Fruit fly (Drosophila melanogaster) whole organism, prepupa: Measurements from ENCODE around the gene Nup98-96.

ENCODE experiments used
- CG10669 ChIP-seq: fragments of 200-800 bp; sonication (Bioruptor generic); optimal IDR thresholded peaks from 3 replicates; lab custom pipeline; 2018; ENCODE audit warnings: missing biosample characterization, mild to moderate bottlenecking, missing genetic modification characterization, moderate library complexity
- CG11762 ChIP-seq: fragments of 200-800 bp; sonication (Bioruptor generic); optimal IDR thresholded peaks from 3 replicates; lab custom pipeline; 2016; ENCODE audit warnings: missing biosample characterization, missing genetic modification characterization; ENCODE audit not compliant: insufficient read depth
- CG11902 ChIP-seq: fragments of 200-800 bp; sonication (Bioruptor generic); optimal IDR thresholded peaks from 3 replicates; lab custom pipeline; 2016; ENCODE audit warnings: missing biosample characterization, missing genetic modification characterization
- CG15336 ChIP-seq: fragments of 200-800 bp; sonication (Bioruptor generic); IDR thresholded peaks from 2 replicates; pipeline ENCODE4 v1.3.6; 2022; ENCODE audit warnings: missing biosample characterization, missing genetic modification characterization
- CG1621 ChIP-seq: fragments of 200-800 bp; sonication (Bioruptor generic); optimal IDR thresholded peaks from 3 replicates; lab custom pipeline; 2018; ENCODE audit warnings: missing biosample characterization, mild to moderate bottlenecking, missing genetic modification characterization
- CG16779 ChIP-seq: fragments of 200-800 bp; sonication (Bioruptor generic); optimal IDR thresholded peaks from 3 replicates; lab custom pipeline; 2017; ENCODE audit warnings: missing biosample characterization, mild to moderate bottlenecking, missing genetic modification characterization
- CG3032 ChIP-seq: fragments of 200-800 bp; optimal IDR thresholded peaks from 2 replicates; lab custom pipeline; 2019; ENCODE audit warnings: missing biosample characterization, mild to moderate bottlenecking, missing genetic modification characterization, moderate library complexity
- CG31627 ChIP-seq: fragments of 200-800 bp; sonication (Bioruptor generic); optimal IDR thresholded peaks from 3 replicates; lab custom pipeline; 2016; ENCODE audit warnings: missing biosample characterization, missing genetic modification characterization
- CG32006 ChIP-seq: fragments of 200-800 bp; sonication (Bioruptor generic); optimal IDR thresholded peaks from 3 replicates; lab custom pipeline; 2017; ENCODE audit warnings: missing biosample characterization, mild to moderate bottlenecking, missing genetic modification characterization
- CG6163 ChIP-seq: fragments of 200-800 bp; sonication (Bioruptor generic); IDR thresholded peaks from 3 replicates; pipeline ENCODE4 v1.3.6; 2022; ENCODE audit warnings: missing biosample characterization, missing genetic modification characterization
- CG6276 ChIP-seq: fragments of 200-800 bp; sonication (Bioruptor generic); optimal IDR thresholded peaks from 2 replicates; lab custom pipeline; 2017; ENCODE audit warnings: missing biosample characterization, mild to moderate bottlenecking, missing genetic modification characterization
- CG6792 ChIP-seq: fragments of 200-800 bp; sonication (Bioruptor generic); optimal IDR thresholded peaks from 3 replicates; lab custom pipeline; 2016; ENCODE audit warnings: missing biosample characterization, missing genetic modification characterization
- CG6808 ChIP-seq: fragments of 200-800 bp; sonication (Bioruptor generic); optimal IDR thresholded peaks from 3 replicates; lab custom pipeline; 2017; ENCODE audit warnings: missing biosample characterization, missing genetic modification characterization, mild to moderate bottlenecking, moderate library complexity, missing genetic modification reagents
- CG7368 ChIP-seq: fragments of 200-800 bp; sonication (Bioruptor generic); optimal IDR thresholded peaks from 3 replicates; lab custom pipeline; 2016; ENCODE audit warnings: missing biosample characterization, missing genetic modification characterization
- CG8119 ChIP-seq: fragments of 200-800 bp; sonication (Bioruptor generic); IDR thresholded peaks from 3 replicates; pipeline ENCODE4 v1.3.6; 2022; ENCODE audit warnings: missing biosample characterization, missing genetic modification characterization
- CG9139 ChIP-seq: fragments of 200-800 bp; sonication (Bioruptor generic); optimal IDR thresholded peaks from 3 replicates; lab custom pipeline; 2017; ENCODE audit warnings: missing biosample characterization, mild to moderate bottlenecking, missing genetic modification characterization
- Eip75B ChIP-seq: fragments of 200-800 bp; sonication (Bioruptor generic); optimal IDR thresholded peaks from 3 replicates; lab custom pipeline; 2016; ENCODE audit warnings: missing biosample characterization, missing genetic modification characterization
- Eip78C ChIP-seq: fragments of 200-800 bp; sonication (Bioruptor generic); peaks from one replicate; lab custom pipeline; 2016; ENCODE audit warnings: missing biosample characterization, missing genetic modification characterization
- Eip93F ChIP-seq: fragments of 200-800 bp; sonication (Bioruptor generic); optimal IDR thresholded peaks from 2 replicates; lab custom pipeline; 2016; ENCODE audit warnings: missing biosample characterization, mild to moderate bottlenecking, missing genetic modification characterization
- Ets96B ChIP-seq: fragments of 200-800 bp; optimal IDR thresholded peaks from 2 replicates; lab custom pipeline; 2019; ENCODE audit warnings: missing biosample characterization, mild to moderate bottlenecking, missing genetic modification characterization, moderate library complexity
- Gug ChIP-seq: fragments of 200-800 bp; sonication (Bioruptor generic); IDR thresholded peaks from 2 replicates; pipeline ENCODE4 v1.3.6; 2022; ENCODE audit warnings: missing biosample characterization, missing genetic modification characterization
- Hr39 ChIP-seq: fragments of 200-800 bp; sonication (Bioruptor generic); optimal IDR thresholded peaks from 2 replicates; lab custom pipeline; 2016; ENCODE audit warnings: missing biosample characterization, missing genetic modification characterization
- Lpt ChIP-seq: fragments of 200-800 bp; sonication (Bioruptor generic); optimal IDR thresholded peaks from 3 replicates; lab custom pipeline; 2016; ENCODE audit warnings: missing biosample characterization, missing genetic modification characterization
- Met ChIP-seq: fragments of 200-800 bp; sonication (Bioruptor generic); optimal IDR thresholded peaks from 3 replicates; lab custom pipeline; 2016; ENCODE audit warnings: missing biosample characterization, missing genetic modification characterization
- OdsH ChIP-seq: fragments of 200-800 bp; sonication (Bioruptor generic); optimal IDR thresholded peaks from 3 replicates; lab custom pipeline; 2016; ENCODE audit warnings: missing biosample characterization, missing genetic modification characterization
- Smox ChIP-seq: fragments of 200-800 bp; sonication (Bioruptor generic); optimal IDR thresholded peaks from 3 replicates; lab custom pipeline; 2016; ENCODE audit warnings: missing biosample characterization, missing genetic modification characterization
- Sox102F ChIP-seq: fragments of 200-800 bp; sonication (Bioruptor generic); optimal IDR thresholded peaks from 2 replicates; lab custom pipeline; 2016; ENCODE audit warnings: missing biosample characterization, mild to moderate bottlenecking, missing genetic modification characterization
- Sox14 ChIP-seq: fragments of 200-800 bp; sonication (Bioruptor generic); optimal IDR thresholded peaks from 3 replicates; lab custom pipeline; 2016; ENCODE audit warnings: missing biosample characterization, missing genetic modification characterization
- Sox15 ChIP-seq: fragments of 200-800 bp; sonication (Bioruptor generic); optimal IDR thresholded peaks from 3 replicates; lab custom pipeline; 2016; ENCODE audit warnings: missing biosample characterization, missing genetic modification characterization
- achi ChIP-seq: fragments of 200-800 bp; sonication (Bioruptor generic); optimal IDR thresholded peaks from 3 replicates; lab custom pipeline; 2016; ENCODE audit warnings: missing biosample characterization, missing genetic modification characterization
- acj6 ChIP-seq: fragments of 200-800 bp; sonication (Bioruptor generic); optimal IDR thresholded peaks from 3 replicates; lab custom pipeline; 2016; ENCODE audit warnings: missing biosample characterization, missing genetic modification characterization
- cyc ChIP-seq: fragments of 200-800 bp; sonication (Bioruptor generic); optimal IDR thresholded peaks from 3 replicates; lab custom pipeline; 2016; ENCODE audit warnings: missing biosample characterization, missing genetic modification characterization
- dac ChIP-seq: fragments of 200-800 bp; sonication (Bioruptor generic); optimal IDR thresholded peaks from 2 replicates; lab custom pipeline; 2017; ENCODE audit warnings: missing biosample characterization, mild to moderate bottlenecking, missing genetic modification characterization
- dsx ChIP-seq: fragments of 200-800 bp; optimal IDR thresholded peaks from 3 replicates; lab custom pipeline; 2019; ENCODE audit warnings: missing biosample characterization, mild to moderate bottlenecking, missing genetic modification characterization, moderate library complexity; ENCODE audit not compliant: poor library complexity, severe bottlenecking
- eg ChIP-seq: fragments of 200-800 bp; sonication (Bioruptor generic); IDR thresholded peaks from 3 replicates; pipeline ENCODE4 v1.3.6; 2022; ENCODE audit warnings: missing biosample characterization, missing genetic modification characterization
- esn ChIP-seq: fragments of 200-800 bp; sonication (Bioruptor generic); optimal IDR thresholded peaks from 2 replicates; lab custom pipeline; 2016; ENCODE audit warnings: missing biosample characterization, mild to moderate bottlenecking, missing genetic modification characterization, moderate library complexity
- fd59A ChIP-seq: fragments of 200-800 bp; sonication (Bioruptor generic); optimal IDR thresholded peaks from 2 replicates; lab custom pipeline; 2017; ENCODE audit warnings: missing biosample characterization, mild to moderate bottlenecking, missing genetic modification characterization, missing genetic modification reagents
- fkh ChIP-seq: fragments of 200-800 bp; sonication (Bioruptor generic); optimal IDR thresholded peaks from 3 replicates; lab custom pipeline; 2017; ENCODE audit warnings: missing biosample characterization, mild to moderate bottlenecking, missing genetic modification characterization, moderate library complexity
- lz ChIP-seq: fragments of 200-800 bp; sonication (Bioruptor generic); optimal IDR thresholded peaks from 3 replicates; lab custom pipeline; 2016; ENCODE audit warnings: missing biosample characterization, missing genetic modification characterization
- net ChIP-seq: fragments of 200-800 bp; sonication (Bioruptor generic); optimal IDR thresholded peaks from 3 replicates; lab custom pipeline; 2016; ENCODE audit warnings: missing biosample characterization, missing genetic modification characterization
- svp ChIP-seq: fragments of 200-800 bp; sonication (Bioruptor generic); peaks from one replicate; lab custom pipeline; 2016; ENCODE audit warnings: missing biosample characterization, missing genetic modification characterization
- topi ChIP-seq: fragments of 200-800 bp; sonication (Bioruptor generic); optimal IDR thresholded peaks from 3 replicates; lab custom pipeline; 2016; ENCODE audit warnings: missing biosample characterization, missing genetic modification characterization
- vri ChIP-seq: fragments of 200-800 bp; sonication (Bioruptor generic); optimal IDR thresholded peaks from 3 replicates; lab custom pipeline; 2016; ENCODE audit warnings: missing biosample characterization, mild to moderate bottlenecking, missing genetic modification characterization

Gene Nup98-96

DNA sequence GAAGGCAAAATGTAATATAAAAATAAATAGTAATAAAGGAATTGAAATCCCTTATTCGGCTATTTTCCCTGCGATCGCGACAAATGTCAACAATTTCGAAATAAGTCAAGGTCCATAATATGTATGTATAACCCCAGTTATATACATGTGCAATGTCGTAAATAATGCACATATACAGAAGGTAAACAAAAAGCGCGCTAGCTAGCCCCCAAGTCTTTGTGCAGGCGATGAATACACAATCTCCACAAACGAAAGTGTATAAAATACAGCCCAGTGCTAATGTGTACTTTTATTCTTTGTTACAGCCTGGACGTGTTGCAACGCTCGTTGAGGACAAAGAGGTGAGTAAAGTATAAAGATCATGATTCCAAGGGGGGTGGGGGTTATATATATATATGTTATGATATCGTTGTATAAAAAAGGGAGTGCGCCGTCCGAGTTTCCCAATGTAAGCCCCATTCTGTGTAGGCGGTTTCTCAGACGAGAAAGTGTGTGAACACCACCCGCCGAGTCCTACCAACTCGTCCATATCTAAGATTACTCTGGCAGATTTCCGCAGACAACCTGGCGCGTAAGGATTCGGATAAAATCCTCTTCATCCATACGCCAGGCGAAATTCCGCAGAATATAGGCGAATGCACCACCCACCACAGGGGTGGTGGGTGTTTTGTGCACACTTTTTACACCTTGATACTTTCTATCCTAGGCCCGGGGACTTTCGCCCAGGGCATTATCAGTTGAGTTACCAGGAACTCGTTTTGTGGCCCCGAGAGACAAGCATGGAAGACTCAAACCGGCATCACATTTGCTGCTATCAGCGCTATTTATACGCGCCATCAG, 51.6 kb downstream of the Nup98-96 start (continued):
- TF ChIP-seq eg (GFP tag; lab: Robert Waterston, UW) (no peak; the same call in 2 of the 3 replicates), CG6792 (GFP tag; lab: Kevin White, UChicago) (no peak), Hr39 (GFP tag; lab: Kevin White, UChicago) (no peak), CG31627 (GFP tag; lab: Kevin White, UChicago) (no peak), Sox14 (GFP tag; lab: Kevin White, UChicago) (peak; percentile 95), achi (no peak), CG6276 (GFP tag; lab: Kevin White, UChicago) (peak; percentile 32), dac (GFP tag; lab: Kevin White, UChicago) (no peak), Eip93F (GFP tag; lab: Kevin White, UChicago) (peak; percentile 61), lz (GFP tag; lab: Kevin White, UChicago) (no peak), CG11902 (GFP tag; lab: Kevin White, UChicago) (no peak), CG1621 (peak; percentile 91), svp (peak; percentile 88), CG7368 (GFP tag; lab: Kevin White, UChicago) (no peak), fkh (GFP tag; lab: Kevin White, UChicago) (peak; percentile 16), CG16779 (peak; percentile 41), net (peak; percentile 38), Sox15 (GFP tag; lab: Kevin White, UChicago) (no peak), Sox102F (GFP tag; lab: Kevin White, UChicago) (peak; percentile 36), CG11762 (GFP tag; lab: Kevin White, UChicago) (no peak)

dm6 chr3R:23729066-23729465, 52.4 kb downstream of the Nup98-96 start:
- TF ChIP-seq Eip93F (GFP tag; lab: Kevin White, UChicago) (no peak), fkh (GFP tag; lab: Kevin White, UChicago) (peak; percentile 93), CG16779 (no peak), topi (GFP tag; lab: Kevin White, UChicago) (no peak), eg (GFP tag; lab: Robert Waterston, UW) (0 out of 3 replicates have a peak, but pooled peaks have one; percentile 9), achi (no peak)

DNA sequence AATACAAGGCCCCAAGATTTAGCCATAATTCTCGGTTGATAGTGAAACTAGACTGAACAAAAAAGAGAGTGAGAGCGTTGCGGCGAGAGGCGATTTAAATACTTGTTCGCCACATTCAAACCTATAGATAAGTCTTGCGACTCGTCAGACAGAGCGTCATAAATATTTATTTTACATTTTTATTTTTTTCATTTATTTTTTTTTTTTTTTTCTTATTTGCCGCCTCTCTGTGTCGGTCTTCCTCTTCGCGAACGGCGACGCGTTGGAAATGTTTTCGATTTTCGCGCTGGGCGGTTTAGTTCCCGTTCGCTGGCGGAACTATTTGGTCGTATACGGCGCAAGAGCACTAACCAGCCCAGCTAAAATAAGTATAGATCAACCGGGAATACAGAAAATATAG, 53.3 kb downstream of the Nup98-96 start:
- peak; percentile 81 for TF ChIP-seq CG6163 (GFP tag; lab: Robert Waterston, UW)
- TF ChIP-seq CG6792 (GFP tag; lab: Kevin White, UChicago), result no peak
- TF ChIP-seq eg (GFP tag; lab: Robert Waterston, UW), result peak; percentile 78
- peak; percentile 36; the same call in 1 of the 2 replicates for TF ChIP-seq CG15336
- no peak for TF ChIP-seq cyc (GFP tag; lab: Kevin White, UChicago)
- TF ChIP-seq lz (GFP tag; lab: Kevin White, UChicago), result no peak
- peak; percentile 21 for TF ChIP-seq CG32006 (GFP tag; lab: Kevin White, UChicago)
- TF ChIP-seq fd59A (GFP tag; lab: Kevin White, UChicago), result no peak
- no peak for TF ChIP-seq acj6 (GFP tag; lab: Kevin White, UChicago)
- no peak for TF ChIP-seq CG11902 (GFP tag; lab: Kevin White, UChicago)
- no peak for TF ChIP-seq Met (GFP tag; lab: Kevin White, UChicago)
- TF ChIP-seq vri (GFP tag; lab: Kevin White, UChicago), result no peak
- TF ChIP-seq Lpt, result peak; percentile 10
- TF ChIP-seq Eip75B, result peak; percentile 16
- TF ChIP-seq CG3032 (tag; lab: Kevin White, UChicago), result peak; percentile 27
- TF ChIP-seq CG9139 (GFP tag; lab: Kevin White, UChicago), result peak; percentile 61
- peak; percentile 44 for TF ChIP-seq CG10669 (GFP tag; lab: Kevin White, UChicago)
- TF ChIP-seq Ets96B (tag; lab: Kevin White, UChicago), result peak; percentile 16
- TF ChIP-seq OdsH, result no peak
- TF ChIP-seq CG16779, result peak; percentile 66
- peak; percentile 8 for TF ChIP-seq CG1621
- TF ChIP-seq Sox102F (GFP tag; lab: Kevin White, UChicago), result no peak
- TF ChIP-seq CG8119, result peak; percentile 74; the same call in 2 of the 3 replicates
- TF ChIP-seq achi, result peak; percentile 10
- TF ChIP-seq Eip78C, result peak; percentile 71
- no peak for TF ChIP-seq esn (GFP tag; lab: Kevin White, UChicago)
- peak; percentile 12 for TF ChIP-seq fkh (GFP tag; lab: Kevin White, UChicago)
- TF ChIP-seq svp, result peak; percentile 74
- TF ChIP-seq CG6276 (GFP tag; lab: Kevin White, UChicago), result peak; percentile 49
- no peak for TF ChIP-seq dac (GFP tag; lab: Kevin White, UChicago)
- peak; percentile 46 for TF ChIP-seq dsx
- peak; percentile 33 for TF ChIP-seq net
- no peak for TF ChIP-seq Smox (GFP tag; lab: Kevin White, UChicago)
- TF ChIP-seq CG6808 (GFP tag; lab: Kevin White, UChicago), result peak; percentile 65
- TF ChIP-seq Eip93F (GFP tag; lab: Kevin White, UChicago), result peak; percentile 1
- TF ChIP-seq Gug, result no peak
